Worm (Caenorhabditis elegans) whole organism, L3 larva: ENCODE data around the gene nhr-290.

Source experiments
- ceh-82 ChIP-seq: fragments of 150-350 bp; optimal IDR thresholded peaks from 2 replicates; lab custom pipeline; 2014; ENCODE audit warnings: missing biosample characterization, missing genetic modification characterization
- elt-3 ChIP-seq, 3 experiments: fragments of 150-350 bp in 1 of 3; sonication (generic microtip) in 2 of 3; optimal IDR thresholded peaks; 2 replicates in 2 of 3; 4 replicates in 1 of 3; lab custom pipeline; 2014 to 2017; ENCODE audit warnings: missing biosample characterization in 3 of 3, missing genetic modification characterization in 3 of 3
- fos-1 ChIP-seq: fragments of 150-350 bp; optimal IDR thresholded peaks from 2 replicates; lab custom pipeline; 2014; ENCODE audit warnings: missing biosample characterization, missing genetic modification characterization
- jun-1 ChIP-seq: fragments of 150-350 bp; optimal IDR thresholded peaks from 2 replicates; lab custom pipeline; 2014; ENCODE audit warnings: missing biosample characterization, missing genetic modification reagents, missing genetic modification characterization
- lin-39 ChIP-seq: fragments of 150-350 bp; optimal IDR thresholded peaks from 2 replicates; lab custom pipeline; 2018; ENCODE audit warnings: missing biosample characterization, missing genetic modification reagents, missing genetic modification characterization
- nhr-11 ChIP-seq: fragments of 150-350 bp; optimal IDR thresholded peaks from 2 replicates; lab custom pipeline; 2014; ENCODE audit warnings: missing biosample characterization, missing genetic modification characterization
- nhr-237 ChIP-seq: fragments of 150-350 bp; optimal IDR thresholded peaks from 2 replicates; lab custom pipeline; 2014; ENCODE audit warnings: missing biosample characterization, missing genetic modification characterization
- nhr-67 ChIP-seq: fragments of 150-350 bp; optimal IDR thresholded peaks from 2 replicates; lab custom pipeline; 2014; ENCODE audit warnings: missing biosample characterization, missing genetic modification characterization
- nhr-76 ChIP-seq: fragments of 150-350 bp; sonication (generic microtip); optimal IDR thresholded peaks from 5 replicates; lab custom pipeline; 2014; ENCODE audit warnings: missing biosample characterization, missing genetic modification characterization
- skn-1 ChIP-seq: fragments of 150-350 bp; optimal IDR thresholded peaks from 2 replicates; lab custom pipeline; 2014; ENCODE audit warnings: missing biosample characterization, missing genetic modification characterization
- snpc-4 ChIP-seq: fragments of 150-350 bp; optimal IDR thresholded peaks from 2 replicates; lab custom pipeline; 2014; ENCODE audit warnings: missing biosample characterization, missing genetic modification characterization
- tbx-2 ChIP-seq: sonication (generic microtip); optimal IDR thresholded peaks from 2 replicates; lab custom pipeline; 2016; ENCODE audit warnings: mild to moderate bottlenecking, missing genetic modification characterization, missing compliant biosample characterization
- unc-62 ChIP-seq: fragments of 150-350 bp; sonication (generic microtip); optimal IDR thresholded peaks from 4 replicates; lab custom pipeline; 2014; ENCODE audit warnings: missing biosample characterization, missing genetic modification reagents, missing genetic modification characterization
- ztf-11 ChIP-seq: fragments of 150-350 bp; optimal IDR thresholded peaks from 2 replicates; lab custom pipeline; 2014; ENCODE audit warnings: missing biosample characterization, missing genetic modification characterization

ce11 chrV:2592173-2592676 is 18.2 kb downstream of the nhr-290 start, which contains the start of gene irg-3:
- TF ChIP-seq snpc-4 (tag; lab: Kevin White, UChicago) (no peak), lin-39 (tag; lab: Kevin White, UChicago) (no peak), nhr-237 (no peak), jun-1 (tag; lab: Kevin White, UChicago) (no peak), tbx-2 (tag; lab: Kevin White, UChicago) (no peak), skn-1 (no peak), unc-62 (no peak), fos-1 (tag; lab: Kevin White, UChicago) (no peak), nhr-67 (tag; lab: Kevin White, UChicago) (no peak), ceh-82 (tag; lab: Kevin White, UChicago) (no peak), nhr-76 (tag; lab: Kevin White, UChicago) (no peak), elt-3 (tag; optimal IDR thresholded peaks at IDR 0.05; lab: Kevin White, UChicago) (no peak), nhr-11 (tag; lab: Kevin White, UChicago) (no peak), ztf-11 (tag; lab: Kevin White, UChicago) (no peak)
